Fruit fly (Drosophila melanogaster) whole organism, adult: ENCODE results near the gene bin.

Source experiments
- CG7045 ChIP-seq: fragments of 200-800 bp; sonication (Bioruptor generic); optimal IDR thresholded peaks from 2 replicates; lab custom pipeline; 2017; ENCODE audit warnings: missing biosample characterization, mild to moderate bottlenecking, missing genetic modification characterization
- kay ChIP-seq: fragments of 200-800 bp; sonication (Bioruptor generic); peaks from one replicate; lab custom pipeline; 2016; ENCODE audit warnings: missing biosample characterization, missing genetic modification characterization, borderline replicate concordance
- pad ChIP-seq: fragments of 200-800 bp; sonication (Bioruptor generic); optimal IDR thresholded peaks from 3 replicates; lab custom pipeline; 2017; ENCODE audit warnings: missing biosample characterization, missing genetic modification characterization, mild to moderate bottlenecking, moderate library complexity, missing genetic modification reagents

DNA sequence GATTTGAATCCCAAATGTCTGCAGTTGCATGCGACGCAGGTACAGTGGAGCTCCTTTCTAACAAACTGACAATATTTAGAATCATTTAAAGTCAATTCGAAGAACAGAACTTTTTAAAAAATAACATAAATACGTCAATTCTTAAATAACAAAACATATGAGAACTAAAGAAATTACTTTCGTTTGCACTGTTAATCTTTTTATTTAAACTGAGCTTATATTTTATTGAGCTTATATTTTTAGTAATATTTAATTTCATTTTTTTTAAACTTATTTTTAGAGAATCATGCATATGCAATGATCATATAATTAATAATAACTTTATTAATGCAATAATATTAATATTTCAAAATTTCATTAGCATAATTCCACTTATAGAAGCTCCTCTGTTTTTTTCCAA, 9.9 kb upstream of the bin start:
- no peak for TF ChIP-seq pad (GFP tag; lab: Kevin White, UChicago)
- no peak for TF ChIP-seq kay (GFP tag; lab: Kevin White, UChicago)
- no peak for TF ChIP-seq CG7045 (GFP tag; lab: Kevin White, UChicago)
